Worm (Caenorhabditis elegans): ENCODE results near the gene nhr-170.

DNA sequence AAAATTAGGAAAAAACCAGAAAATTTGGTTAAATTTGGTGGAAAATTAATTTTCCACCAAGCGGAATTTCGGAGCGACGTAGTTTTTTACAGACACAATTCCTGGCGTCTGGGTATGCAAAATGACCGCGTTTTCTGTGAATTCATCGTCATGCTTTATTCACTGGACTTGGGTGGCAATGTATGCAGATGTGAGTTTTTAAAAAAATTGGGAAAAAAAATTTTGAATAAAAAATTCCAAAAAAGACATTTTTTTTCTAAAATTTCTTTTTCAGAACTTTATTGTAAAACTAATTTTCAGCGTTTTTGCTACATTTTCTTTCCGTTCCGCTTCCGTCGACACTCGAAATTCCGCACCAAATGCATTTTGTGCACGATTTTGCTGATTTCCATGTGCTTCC is 10.7 kb upstream of the nhr-170 start, which contains the start of gene C54E10.7:
- TF ChIP-seq pqm-1 (tag; optimal IDR thresholded peaks at IDR 0.05) (no peak), nhr-11 (tag; optimal IDR thresholded peaks at IDR 0.05) (no peak), sox-2 (GFP tag; IDR thresholded peaks at IDR 0.05) (no peak), ceh-22 (tag; optimal IDR thresholded peaks at IDR 0.05) (no peak), F13H6.1 (tag; optimal IDR thresholded peaks at IDR 0.05) (no peak), hlh-30 (tag; optimal IDR thresholded peaks at IDR 0.05; ENCODE audit: insufficient read depth) (no peak), ceh-24 (tag; optimal IDR thresholded peaks at IDR 0.05) (no peak), unc-42 (tag; optimal IDR thresholded peaks at IDR 0.05) (no peak)
